Worm (Caenorhabditis elegans): ENCODE measurements around the gene msa-1.

msa-1 gene

DNA sequence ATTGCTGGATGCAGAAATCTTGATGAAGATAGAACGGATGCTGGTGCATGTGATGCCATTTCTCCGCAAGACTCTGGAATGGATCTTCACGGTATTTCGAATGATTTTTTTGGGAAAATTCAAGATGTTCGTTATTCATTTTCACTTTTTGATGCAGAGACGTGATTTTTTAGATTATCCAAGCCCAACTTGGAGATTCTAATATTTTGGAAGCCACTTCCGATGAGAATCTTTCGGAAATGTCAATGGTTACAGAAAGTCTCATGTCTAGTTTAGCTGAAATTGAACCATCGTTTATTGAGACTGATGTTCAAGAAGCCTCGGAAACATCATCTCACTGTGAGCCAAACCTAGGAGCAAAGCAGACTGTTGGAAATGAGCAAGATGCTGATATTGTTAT is 12.4 kb downstream of the msa-1 start:
- TF ChIP-seq aly-2 (tag; optimal IDR thresholded peaks at IDR 0.05) (no peak), daf-12 (tag; optimal IDR thresholded peaks at IDR 0.05) (no peak), pqm-1 (tag; optimal IDR thresholded peaks at IDR 0.05) (no peak), nfya-1 (tag; optimal IDR thresholded peaks at IDR 0.05; ENCODE audit: insufficient read depth) (no peak), nhr-11 (tag; optimal IDR thresholded peaks at IDR 0.05) (no peak), tbx-2 (tag; optimal IDR thresholded peaks at IDR 0.05) (no peak), fos-1 (tag; optimal IDR thresholded peaks at IDR 0.05) (no peak), fkh-10 (GFP tag; optimal IDR thresholded peaks at IDR 0.05) (no peak), jun-1 (tag; optimal IDR thresholded peaks at IDR 0.05) (no peak), R02D3.7 (tag; optimal IDR thresholded peaks at IDR 0.05) (no peak), mml-1 (tag; optimal IDR thresholded peaks at IDR 0.05) (no peak), elt-1 (tag; optimal IDR thresholded peaks at IDR 0.05) (no peak), nhr-23 (tag; optimal IDR thresholded peaks at IDR 0.05) (no peak), eor-1 (tag; optimal IDR thresholded peaks at IDR 0.05) (no peak), ztf-11 (tag; optimal IDR thresholded peaks at IDR 0.05) (no peak), sea-2 (GFP tag; optimal IDR thresholded peaks at IDR 0.05) (no peak), lin-39 (tag; optimal IDR thresholded peaks at IDR 0.05) (no peak), ceh-9 (tag; optimal IDR thresholded peaks at IDR 0.05) (no peak)

DNA sequence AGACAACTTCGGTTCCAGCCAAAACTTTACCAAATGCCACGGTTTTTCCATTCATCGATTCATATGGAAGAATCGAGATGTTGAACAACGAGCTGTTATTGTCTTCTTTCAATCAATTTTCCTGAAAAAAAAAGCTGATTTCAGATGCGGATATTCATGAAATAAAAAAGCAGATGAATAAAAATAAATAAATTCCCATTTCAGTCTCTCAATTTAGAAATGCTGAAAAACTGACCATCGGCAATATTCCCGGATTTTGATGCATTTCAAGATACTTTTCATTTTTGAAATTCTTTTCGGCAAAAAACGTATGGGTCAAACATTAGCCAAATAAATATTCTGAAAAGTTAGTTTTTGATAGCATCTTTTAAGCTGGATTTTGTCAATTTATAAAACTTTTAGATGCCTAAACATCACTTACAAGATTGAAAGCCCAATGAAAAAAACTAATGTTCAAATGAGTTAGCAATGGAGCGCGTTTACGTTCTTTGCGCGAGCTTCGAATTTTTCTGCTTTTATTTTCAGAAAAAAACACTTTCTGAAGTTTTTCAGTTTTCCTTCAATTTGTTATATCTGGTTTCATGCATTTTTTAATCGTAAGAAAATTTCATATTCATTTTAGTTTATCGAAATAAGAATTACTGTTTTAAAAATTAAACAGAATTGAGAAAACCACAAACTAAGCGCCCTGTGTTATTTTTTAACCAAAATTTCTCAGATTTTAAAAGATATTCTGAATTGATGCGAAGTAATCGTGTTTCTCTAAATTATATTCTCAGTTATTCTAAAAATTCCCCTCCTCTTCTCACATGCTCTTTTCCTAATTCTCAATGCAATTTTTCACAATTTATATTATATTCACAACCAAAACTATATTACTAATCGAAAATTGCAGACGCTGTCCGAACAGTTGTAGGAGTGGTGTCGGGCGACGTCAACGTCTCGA is 15.9 kb downstream of the msa-1 start, which contains the start of the genes C01F6.14 and fem-3:
Gene C01F6.14, minus strand, starts transcription at position 51 of the 946 bp plus-strand sequence.
Gene fem-3, plus strand, starts transcription at position 896 of the 946 bp plus-strand sequence.
- TF ChIP-seq fos-1 (tag; optimal IDR thresholded peaks at IDR 0.05) (no peak), egl-5 (tag; optimal IDR thresholded peaks at IDR 0.05) (peak; percentile 72), elt-3 (tag; optimal IDR thresholded peaks at IDR 0.05) (no peak), nfya-1 (tag; optimal IDR thresholded peaks at IDR 0.05; ENCODE audit: insufficient read depth) (peak; percentile 36), lin-15B (tag; optimal IDR thresholded peaks at IDR 0.05) (peak; percentile 46), pha-4 (tag; optimal IDR thresholded peaks at IDR 0.05) (peak; percentile 39), unc-39 (tag; optimal IDR thresholded peaks at IDR 0.05) (no peak)

DNA sequence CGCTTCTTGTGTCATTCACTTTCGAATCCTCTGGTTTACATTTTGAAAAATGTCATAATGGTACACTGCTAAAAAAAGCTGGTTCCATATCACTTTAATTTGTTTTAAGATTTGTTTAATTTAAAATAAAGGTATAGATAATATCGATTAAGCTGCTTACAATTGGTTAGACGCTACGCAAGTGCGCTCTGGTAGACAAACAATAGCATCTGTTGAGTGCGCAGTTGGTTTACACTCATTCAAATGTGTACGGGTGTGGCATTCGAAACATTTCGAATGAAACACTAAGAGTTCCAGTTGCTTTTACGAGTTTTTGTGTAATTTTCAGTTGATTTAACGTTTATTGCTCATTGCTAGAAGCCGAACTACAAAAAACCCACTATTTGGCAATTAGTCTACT is 19.1 kb downstream of the msa-1 start:
- TF ChIP-seq ceh-28 (tag; optimal IDR thresholded peaks at IDR 0.05) (peak; percentile 50), nfya-1 (tag; optimal IDR thresholded peaks at IDR 0.05; ENCODE audit: insufficient read depth) (peak; percentile 58), eor-1 (tag; optimal IDR thresholded peaks at IDR 0.05) (no peak), snpc-4 (tag; optimal IDR thresholded peaks at IDR 0.05) (peak; percentile 27), nhr-23 (tag; optimal IDR thresholded peaks at IDR 0.05) (peak; percentile 14), egl-5 (tag; optimal IDR thresholded peaks at IDR 0.05) (peak; percentile 93), nhr-28 (tag; optimal IDR thresholded peaks at IDR 0.05) (no peak), lin-39 (tag; optimal IDR thresholded peaks at IDR 0.05) (peak; percentile 71), nhr-25 (tag; optimal IDR thresholded peaks at IDR 0.05) (peak; percentile 49), R02D3.7 (tag; optimal IDR thresholded peaks at IDR 0.05) (no peak), elt-2 (tag; optimal IDR thresholded peaks at IDR 0.05) (peak; percentile 15), lin-15B (tag; optimal IDR thresholded peaks at IDR 0.05) (peak; percentile 69), hmg-11 (tag; optimal IDR thresholded peaks at IDR 0.05) (peak; percentile 68), pha-4 (tag; optimal IDR thresholded peaks at IDR 0.05) (peak; percentile 85)

DNA sequence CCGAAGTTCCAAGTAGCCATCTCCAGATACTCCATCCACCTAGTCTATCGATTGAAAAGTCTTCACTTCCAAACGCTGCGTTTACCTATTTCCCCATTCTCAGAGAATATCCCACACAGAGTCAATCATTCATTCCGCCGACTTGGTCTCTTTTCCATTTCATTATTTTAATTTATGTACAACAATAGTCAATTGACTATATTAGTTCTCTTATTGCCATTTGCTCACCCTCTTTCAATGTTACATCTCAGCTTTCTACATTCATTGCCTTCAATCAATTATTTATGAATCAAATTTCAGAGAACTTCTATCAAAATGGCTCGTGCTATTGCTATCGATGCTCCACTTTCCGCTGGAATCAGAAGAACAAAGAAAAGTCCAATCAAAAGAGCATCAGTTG is 20.2 kb downstream of the msa-1 start, which contains the start of gene aly-1:
Gene aly-1, plus strand, starts transcription at position 301 of the 400 bp plus-strand sequence.
- no peak for TF ChIP-seq lin-15B (tag; optimal IDR thresholded peaks at IDR 0.05)
- TF ChIP-seq ZK546.5 (tag; optimal IDR thresholded peaks at IDR 0.05) = no peak
- no peak for TF ChIP-seq sea-2 (GFP tag; optimal IDR thresholded peaks at IDR 0.05)
- TF ChIP-seq skn-1 (tag; optimal IDR thresholded peaks at IDR 0.05) = no peak
- no peak for TF ChIP-seq nhr-76 (tag; optimal IDR thresholded peaks at IDR 0.05)

DNA sequence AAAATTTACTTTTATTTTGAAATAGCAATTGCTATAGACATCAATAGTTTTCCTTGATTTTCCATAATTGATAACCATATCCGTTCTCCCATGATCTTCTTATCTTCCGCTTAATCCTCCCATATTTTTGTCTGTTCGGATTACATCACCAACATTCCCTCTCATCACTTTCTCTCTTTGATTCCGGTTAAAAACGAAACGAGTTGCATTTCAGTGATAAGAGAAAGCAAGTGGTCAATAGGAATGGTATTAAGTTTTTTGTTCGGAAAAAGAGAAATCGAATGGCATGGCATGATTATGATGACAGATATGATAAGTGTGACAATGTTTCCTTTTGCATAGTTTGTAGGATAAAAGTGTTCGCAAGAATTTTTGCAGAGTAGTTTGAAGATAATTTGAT is 23.6 kb downstream of the msa-1 start:
- peak; percentile 45 for TF ChIP-seq pqm-1 (tag; optimal IDR thresholded peaks at IDR 0.05)
- no peak for TF ChIP-seq ztf-11 (tag; optimal IDR thresholded peaks at IDR 0.05)
- TF ChIP-seq elt-3 (tag; optimal IDR thresholded peaks at IDR 0.05) = peak in 2 of 3 experiments; percentile 20 to 65
- no peak for TF ChIP-seq ZK546.5 (tag; optimal IDR thresholded peaks at IDR 0.05)
- peak; percentile 71 for TF ChIP-seq elt-2 (tag; optimal IDR thresholded peaks at IDR 0.05)
- peak; percentile 58 for TF ChIP-seq nhr-43 (tag; optimal IDR thresholded peaks at IDR 0.05; ENCODE audit: poor library complexity, severe bottlenecking)
- no peak for TF ChIP-seq unc-39 (tag; optimal IDR thresholded peaks at IDR 0.05)
